Fruit fly (Drosophila melanogaster): ENCODE data around the gene CG32817.
A peak's percentile ranks its signal among the peaks of the same experiment; 100 is the strongest.

CG32817 gene

dm6 chrX:493445-494190 is 14.8 kb downstream of the CG32817 start, which contains the start of gene CG17896:
CG17896 (minus strand) TSS chrX:493495.
- TF ChIP-seq CG9876 (GFP tag; optimal IDR thresholded peaks at IDR 0.05) (peak; percentile 98), Dp (GFP tag; optimal IDR thresholded peaks at IDR 0.05) (peak; percentile 15), CG43689 (GFP tag; IDR thresholded peaks at IDR 0.05) (peak; percentile 93), tgo (GFP tag; IDR thresholded peaks at IDR 0.05) (peak; percentile 98), CG32772 (GFP tag; IDR thresholded peaks at IDR 0.05) (peak; percentile 98), pho (GFP tag; optimal IDR thresholded peaks at IDR 0.05) (peak; percentile 99), CG8359 (GFP tag; optimal IDR thresholded peaks at IDR 0.05; ENCODE audit: borderline replicate concordance) (peak; percentile 80), Abd-B (GFP tag; optimal IDR thresholded peaks at IDR 0.05) (peak; percentile 98), CG6765 (GFP tag; optimal IDR thresholded peaks at IDR 0.05) (peak; percentile 95), Spps (tag; optimal IDR thresholded peaks at IDR 0.05) (peak; percentile 74), CG9215 (GFP tag; IDR thresholded peaks at IDR 0.05) (peak; percentile 98), Usf (GFP tag; optimal IDR thresholded peaks at IDR 0.05) (peak; percentile 97), CG15073 (GFP tag; optimal IDR thresholded peaks at IDR 0.05) (peak; percentile 81), nerfin-2 (GFP tag; IDR thresholded peaks at IDR 0.05; ENCODE audit: partially characterized antibody) (no peak), Hr3 (GFP tag; optimal IDR thresholded peaks at IDR 0.05) (peak; percentile 97), CG5245 (GFP tag; optimal IDR thresholded peaks at IDR 0.05) (peak; percentile 95), Taf1 (GFP tag; IDR thresholded peaks at IDR 0.05) (peak; percentile 99), Lim3 (GFP tag; IDR thresholded peaks at IDR 0.05) (peak; percentile 94), inv (GFP tag; IDR thresholded peaks at IDR 0.05; ENCODE audit: partially characterized antibody) (no peak), cato (GFP tag; optimal IDR thresholded peaks at IDR 0.05; ENCODE audit: borderline replicate concordance) (peak; percentile 89), Sry-β (GFP tag; optimal IDR thresholded peaks at IDR 0.05) (no peak), BEAF-32 (GFP tag; optimal IDR thresholded peaks at IDR 0.05) (peak; percentile 20), sqz (GFP tag; optimal IDR thresholded peaks at IDR 0.05) (peak; percentile 76), Dll (GFP tag; IDR thresholded peaks at IDR 0.05; ENCODE audit: partially characterized antibody) (no peak), CG11504 (tag; optimal IDR thresholded peaks at IDR 0.05) (peak; percentile 96), CG16863 (GFP tag; optimal IDR thresholded peaks at IDR 0.05) (peak; percentile 97), Hr78 (GFP tag; optimal IDR thresholded peaks at IDR 0.05) (peak in 1 of 2 experiments; percentile 75), CG1529 (GFP tag; optimal IDR thresholded peaks at IDR 0.05) (peak; percentile 89), CG18599 (GFP tag; optimal IDR thresholded peaks at IDR 0.05) (peak; percentile 99), Elba2 (GFP tag; optimal IDR thresholded peaks at IDR 0.05) (peak; percentile 8), Kr (GFP tag; optimal IDR thresholded peaks at IDR 0.05) (no peak), zen (tag; optimal IDR thresholded peaks at IDR 0.05) (peak; percentile 91), CG7963 (GFP tag; IDR thresholded peaks at IDR 0.05; ENCODE audit: partially characterized antibody) (no peak), CG12299 (tag; optimal IDR thresholded peaks at IDR 0.05) (peak; percentile 95), Oli (tag; optimal IDR thresholded peaks at IDR 0.05) (peak; percentile 97), kah (GFP tag; optimal IDR thresholded peaks at IDR 0.05) (peak; percentile 77), CG12659 (GFP tag; optimal IDR thresholded peaks at IDR 0.05) (peak; percentile 98), Side (GFP tag; optimal IDR thresholded peaks at IDR 0.05) (peak; percentile 98), salm (tag; optimal IDR thresholded peaks at IDR 0.05) (peak; percentile 93), Fer3 (tag; optimal IDR thresholded peaks at IDR 0.05) (peak; percentile 99), B-H2 (GFP tag; optimal IDR thresholded peaks at IDR 0.05) (peak; percentile 84), CG5953 (GFP tag; IDR thresholded peaks at IDR 0.05) (peak; percentile 93), mld (GFP tag; IDR thresholded peaks at IDR 0.05; ENCODE audit: partially characterized antibody) (no peak), CG8281 (tag; optimal IDR thresholded peaks at IDR 0.05) (peak; percentile 85), CG9797 (GFP tag; optimal IDR thresholded peaks at IDR 0.05) (peak; percentile 44), hb (GFP tag; IDR thresholded peaks at IDR 0.05; ENCODE audit: partially characterized antibody) (no peak), CG13775 (GFP tag; optimal IDR thresholded peaks at IDR 0.05) (peak; percentile 96), toy (GFP tag; IDR thresholded peaks at IDR 0.05) (peak; percentile 96)

Measured in whole organism, embryonic.